Worm (Caenorhabditis elegans) whole organism, late embryonic: ENCODE data around the gene skr-9.

Experiments used
- ceh-14 ChIP-seq: sonication (generic microtip); optimal IDR thresholded peaks from 2 replicates; lab custom pipeline; 2016; ENCODE audit warnings: missing genotype, missing genetic modification characterization, missing compliant biosample characterization
- ceh-18 ChIP-seq: sonication (generic microtip); optimal IDR thresholded peaks from 2 replicates; lab custom pipeline; 2016; ENCODE audit warnings: missing genetic modification characterization, missing compliant biosample characterization
- dmd-4 ChIP-seq: sonication (generic microtip); optimal IDR thresholded peaks from 2 replicates; lab custom pipeline; 2016; ENCODE audit warnings: borderline replicate concordance, missing genetic modification characterization, missing compliant biosample characterization
- fkh-10 ChIP-seq: fragments of 150-350 bp; optimal IDR thresholded peaks from 2 replicates; lab custom pipeline; 2014; ENCODE audit warnings: missing biosample characterization, missing genetic modification reagents, missing genetic modification characterization
- madf-2 ChIP-seq: sonication (generic microtip); optimal IDR thresholded peaks from 2 replicates; lab custom pipeline; 2017; ENCODE audit warnings: missing genetic modification characterization, missing compliant biosample characterization
- pha-4 ChIP-seq: fragments of 150-350 bp; optimal IDR thresholded peaks from 2 replicates; lab custom pipeline; 2018; ENCODE audit warnings: missing biosample characterization, missing genetic modification reagents, missing genetic modification characterization
- unc-3 ChIP-seq, 2 experiments: fragments of 200-800 bp in 1 of 2; sonication (Bioruptor generic) in 1 of 2; sonication (generic microtip) in 1 of 2; conservative IDR thresholded peaks in 1 of 2; optimal IDR thresholded peaks in 1 of 2; 2 replicates each; pipeline versions ENCODE4 v1.3.6 to Lab custom; 2016 to 2022; ENCODE audit warnings: missing compliant biosample characterization in 2 of 2, missing genetic modification characterization in 2 of 2, missing genetic modification reagents in 1 of 2
- ztf-16 ChIP-seq: sonication (generic microtip); optimal IDR thresholded peaks from 2 replicates; lab custom pipeline; 2017; ENCODE audit warnings: missing genetic modification characterization, missing compliant biosample characterization

DNA sequence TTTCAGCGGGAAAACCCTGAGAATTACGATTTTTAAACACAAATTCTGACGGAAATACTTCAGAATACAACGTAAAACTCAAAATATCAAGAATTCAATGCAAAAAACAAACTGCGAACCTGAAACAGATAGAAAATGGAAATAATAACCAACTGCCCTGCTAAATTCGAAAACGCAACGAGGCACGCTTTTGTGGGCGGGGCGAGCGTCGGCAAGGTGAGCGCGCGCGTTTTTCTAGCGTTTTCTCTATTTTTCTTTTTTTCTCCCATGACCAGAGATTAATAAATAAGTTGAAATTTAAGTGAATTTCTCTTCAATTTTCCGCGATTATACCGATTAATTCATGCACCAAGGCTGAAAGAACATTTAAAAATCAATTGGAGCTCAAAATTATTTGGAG is 44.8 kb upstream of the skr-9 start, which contains the start of gene uaf-2:
- TF ChIP-seq ceh-14 (tag; lab: Kevin White, UChicago) (no peak), pha-4 (tag; lab: Kevin White, UChicago) (no peak), dmd-4 (no peak), ztf-16 (tag; lab: Kevin White, UChicago) (no peak), madf-2 (tag; lab: Kevin White, UChicago) (no peak), fkh-10 (GFP tag; lab: Kevin White, UChicago) (no peak), ceh-18 (tag; lab: Kevin White, UChicago) (no peak), unc-3 (GFP tag; conservative IDR thresholded peaks at IDR 0.05; lab: Robert Waterston, UW) (no peak), unc-3 (tag; optimal IDR thresholded peaks at IDR 0.05; lab: Kevin White, UChicago) (no peak)
